Fruit fly (Drosophila melanogaster): ENCODE data around the gene pbl.

- TF ChIP-seq Dfd (GFP tag; optimal IDR thresholded peaks at IDR 0.05) (no peak), pan (optimal IDR thresholded peaks at IDR 0.05) (no peak), lola (GFP tag; optimal IDR thresholded peaks at IDR 0.05) (no peak), h (GFP tag; optimal IDR thresholded peaks at IDR 0.05) (no peak), GATAd (GFP tag; optimal IDR thresholded peaks at IDR 0.05) (no peak), Vsx2 (GFP tag; optimal IDR thresholded peaks at IDR 0.05; ENCODE audit: partially characterized antibody) (no peak)
Measured at dm6 chr3L:7935409-7935932, 23.7 kb upstream of the pbl start.

Measured in whole organism, wandering third instar larva.